Fruit fly (Drosophila melanogaster): Measurements from ENCODE around the gene VhaPPA1-1.

VhaPPA1-1 gene

DNA sequence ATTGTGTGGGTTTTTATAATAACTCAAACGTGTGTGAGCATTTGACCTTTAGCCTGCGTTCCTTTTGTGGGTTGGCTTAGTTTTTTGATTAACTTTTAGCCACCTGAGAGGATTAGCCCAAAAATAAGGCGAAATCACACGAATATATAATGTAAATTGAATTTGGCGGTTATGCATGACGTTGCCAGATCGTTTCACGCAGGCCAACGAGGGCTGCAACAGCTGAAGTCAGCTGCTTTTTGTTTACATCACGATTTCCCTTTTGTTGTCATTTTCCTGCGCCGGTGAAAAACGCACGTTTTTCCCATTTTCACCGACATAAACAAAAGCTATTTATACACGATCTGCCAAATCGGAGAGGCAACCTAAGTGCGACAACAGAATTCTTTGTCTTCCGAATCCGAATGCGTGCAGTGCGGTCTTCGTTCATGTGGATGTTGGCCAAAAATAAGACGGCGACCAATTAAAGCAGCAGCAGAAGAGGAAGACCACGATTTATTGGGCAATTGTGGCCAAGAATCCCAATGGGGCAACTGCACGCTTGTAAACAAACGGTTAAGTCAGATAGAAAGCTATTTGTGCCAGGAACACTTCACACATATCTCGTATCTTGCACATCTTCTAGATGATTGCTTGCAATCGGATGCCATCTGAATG is 24.5 kb downstream of the VhaPPA1-1 start, which contains the start of gene CG3631 (continued):
- TF ChIP-seq klu (GFP tag; IDR thresholded peaks at IDR 0.05) (no peak), amos (GFP tag; IDR thresholded peaks at IDR 0.05; ENCODE audit: partially characterized antibody) (peak; percentile 41; the same call in 1 of the 2 replicates), nerfin-2 (GFP tag; IDR thresholded peaks at IDR 0.05; ENCODE audit: partially characterized antibody) (no peak), Bteb2 (GFP tag; optimal IDR thresholded peaks at IDR 0.05) (no peak), esg (GFP tag; conservative IDR thresholded peaks at IDR 0.05) (no peak), CG31441 (GFP tag; IDR thresholded peaks at IDR 0.05) (no peak), CG14441 (GFP tag; IDR thresholded peaks at IDR 0.05) (no peak), Dek (tag; optimal IDR thresholded peaks at IDR 0.05) (no peak), slp2 (GFP tag; optimal IDR thresholded peaks at IDR 0.05) (peak; percentile 3), Oli (tag; optimal IDR thresholded peaks at IDR 0.05) (no peak), sens-2 (GFP tag; IDR thresholded peaks at IDR 0.05) (no peak), psq (GFP tag; optimal IDR thresholded peaks at IDR 0.05) (peak; percentile 74), nau (GFP tag; optimal IDR thresholded peaks at IDR 0.05) (no peak), CG14667 (GFP tag; IDR thresholded peaks at IDR 0.05) (no peak), CG7786 (GFP tag; optimal IDR thresholded peaks at IDR 0.05) (no peak), salm (tag; optimal IDR thresholded peaks at IDR 0.05) (no peak), gcm (GFP tag; optimal IDR thresholded peaks at IDR 0.05) (no peak), wek (GFP tag; optimal IDR thresholded peaks at IDR 0.05) (no peak), trh (GFP tag; optimal IDR thresholded peaks at IDR 0.05) (no peak), sr (GFP tag; IDR thresholded peaks at IDR 0.05) (no peak), CG10543 (GFP tag; optimal IDR thresholded peaks at IDR 0.05) (no peak), Eip74EF (GFP tag; optimal IDR thresholded peaks at IDR 0.05) (no peak), CG11093 (GFP tag; IDR thresholded peaks at IDR 0.05) (no peak), Sin3A (optimal IDR thresholded peaks at IDR 0.05) (peak; percentile 52), Sry-β (GFP tag; optimal IDR thresholded peaks at IDR 0.05) (no peak), ken (GFP tag; IDR thresholded peaks at IDR 0.05) (no peak), ash1 (GFP tag; optimal IDR thresholded peaks at IDR 0.05) (no peak), Optix (GFP tag; IDR thresholded peaks at IDR 0.05) (no peak), tin (GFP tag; optimal IDR thresholded peaks at IDR 0.05) (no peak), CG10321 (GFP tag; IDR thresholded peaks at IDR 0.05) (no peak), mam (GFP tag; optimal IDR thresholded peaks at IDR 0.05) (no peak), CG18599 (GFP tag; optimal IDR thresholded peaks at IDR 0.05) (no peak), HmgZ (tag; optimal IDR thresholded peaks at IDR 0.05) (no peak), CG11398 (GFP tag; optimal IDR thresholded peaks at IDR 0.05) (no peak), luna (GFP tag; optimal IDR thresholded peaks at IDR 0.05) (no peak), E2f2 (GFP tag; IDR thresholded peaks at IDR 0.05) (peak; percentile 98), Max (GFP tag; optimal IDR thresholded peaks at IDR 0.05) (peak; percentile 53), CG9215 (GFP tag; IDR thresholded peaks at IDR 0.05) (no peak), CG11695 (GFP tag; IDR thresholded peaks at IDR 0.05) (no peak), yki (optimal IDR thresholded peaks at IDR 0.05) (no peak), CG10565 (GFP tag; optimal IDR thresholded peaks at IDR 0.05) (no peak), Lhr (GFP tag; optimal IDR thresholded peaks at IDR 0.05) (no peak), CG7839 (tag; optimal IDR thresholded peaks at IDR 0.05) (no peak), CG9437 (GFP tag; optimal IDR thresholded peaks at IDR 0.05) (no peak), lilli (GFP tag; optimal IDR thresholded peaks at IDR 0.05) (no peak), crc (GFP tag; optimal IDR thresholded peaks at IDR 0.05) (no peak), CG17612 (GFP tag; IDR thresholded peaks at IDR 0.05) (no peak), ac (GFP tag; optimal IDR thresholded peaks at IDR 0.05) (no peak), CG34422 (GFP tag; IDR thresholded peaks at IDR 0.05) (peak; percentile 87; the same call in 2 of the 3 replicates), tll (GFP tag; optimal IDR thresholded peaks at IDR 0.05) (no peak), Dfd (GFP tag; optimal IDR thresholded peaks at IDR 0.05) (no peak)

All from whole organism, embryonic.